Fruit fly (Drosophila melanogaster): ENCODE measurements around the gene CG33229.

CG33229 gene

dm6 chr3L:223019-223902 lies at the start of gene CG33229, which contains the start of gene pyx:
Gene CG33229, plus strand, starts transcription at chr3L:223852.
Gene pyx, minus strand, starts transcription at chr3L:223069.
- TF ChIP-seq CG7045 (GFP tag; optimal IDR thresholded peaks at IDR 0.05): peak; percentile 80
- TF ChIP-seq pad (GFP tag; optimal IDR thresholded peaks at IDR 0.05): peak; percentile 64
- peak; percentile 79 for TF ChIP-seq ovo (GFP tag; optimal IDR thresholded peaks at IDR 0.05)
- TF ChIP-seq CG1620 (GFP tag; optimal IDR thresholded peaks at IDR 0.05): peak; percentile 75
- TF ChIP-seq CG7101 (tag; optimal IDR thresholded peaks at IDR 0.05): peak; percentile 74
- TF ChIP-seq CG14711 (tag; optimal IDR thresholded peaks at IDR 0.05): peak; percentile 18
- peak; percentile 52 for TF ChIP-seq Mnt (GFP tag; optimal IDR thresholded peaks at IDR 0.05)
- peak; percentile 73 for TF ChIP-seq Crg-1 (GFP tag; optimal IDR thresholded peaks at IDR 0.05)
- TF ChIP-seq CG5204 (GFP tag; optimal IDR thresholded peaks at IDR 0.05): no peak
- TF ChIP-seq kay (GFP tag; ENCODE audit: borderline replicate concordance): no peak
- TF ChIP-seq Clk (GFP tag; optimal IDR thresholded peaks at IDR 0.05): peak; percentile 40
- TF ChIP-seq toe (GFP tag; optimal IDR thresholded peaks at IDR 0.05): peak; percentile 91
- peak; percentile 79 for TF ChIP-seq CG11617 (GFP tag; optimal IDR thresholded peaks at IDR 0.05)
- TF ChIP-seq cnc (optimal IDR thresholded peaks at IDR 0.05): no peak
- peak; percentile 58 for TF ChIP-seq tj (GFP tag; optimal IDR thresholded peaks at IDR 0.05)
- TF ChIP-seq bab1 (GFP tag; optimal IDR thresholded peaks at IDR 0.05): peak; percentile 72
- TF ChIP-seq cic (GFP tag; optimal IDR thresholded peaks at IDR 0.05): no peak
- peak; percentile 86 for TF ChIP-seq CG12768 (GFP tag; optimal IDR thresholded peaks at IDR 0.05)
- peak; percentile 63 for TF ChIP-seq CG33017 (tag; optimal IDR thresholded peaks at IDR 0.05)
- TF ChIP-seq Hr96 (GFP tag; optimal IDR thresholded peaks at IDR 0.05): peak; percentile 84

dm6 chr3L:174501-174900 lies 49.2 kb upstream of the CG33229 start:
- no peak for TF ChIP-seq tj (GFP tag; optimal IDR thresholded peaks at IDR 0.05)
- no peak for TF ChIP-seq ovo (GFP tag; optimal IDR thresholded peaks at IDR 0.05)
- TF ChIP-seq CG7101 (tag; optimal IDR thresholded peaks at IDR 0.05): no peak
- no peak for TF ChIP-seq Mnt (GFP tag; optimal IDR thresholded peaks at IDR 0.05)
- TF ChIP-seq bab1 (GFP tag; optimal IDR thresholded peaks at IDR 0.05): peak; percentile 48

dm6 chr3L:175949-176348 lies 47.7 kb upstream of the CG33229 start, which contains the start of gene CG7049:
Gene CG7049, minus strand, starts transcription at chr3L:176228.
- TF ChIP-seq bab1 (GFP tag; optimal IDR thresholded peaks at IDR 0.05): peak; percentile 50
- TF ChIP-seq cnc (optimal IDR thresholded peaks at IDR 0.05): no peak
- no peak for TF ChIP-seq cic (GFP tag; optimal IDR thresholded peaks at IDR 0.05)
- TF ChIP-seq Hr96 (GFP tag; optimal IDR thresholded peaks at IDR 0.05): no peak
- no peak for TF ChIP-seq CG7045 (GFP tag; optimal IDR thresholded peaks at IDR 0.05)
- TF ChIP-seq CG14711 (tag; optimal IDR thresholded peaks at IDR 0.05): peak; percentile 7
- peak; percentile 40 for TF ChIP-seq CG33017 (tag; optimal IDR thresholded peaks at IDR 0.05)
- TF ChIP-seq CG11617 (GFP tag; optimal IDR thresholded peaks at IDR 0.05): no peak

- TF ChIP-seq Hr96 (GFP tag; optimal IDR thresholded peaks at IDR 0.05) (no peak), CG7045 (GFP tag; optimal IDR thresholded peaks at IDR 0.05) (no peak), toe (GFP tag; optimal IDR thresholded peaks at IDR 0.05) (no peak), Mnt (GFP tag; optimal IDR thresholded peaks at IDR 0.05) (no peak), bab1 (GFP tag; optimal IDR thresholded peaks at IDR 0.05) (no peak), CG7101 (tag; optimal IDR thresholded peaks at IDR 0.05) (no peak), tj (GFP tag; optimal IDR thresholded peaks at IDR 0.05) (no peak), CG11617 (GFP tag; optimal IDR thresholded peaks at IDR 0.05) (no peak), Crg-1 (GFP tag; optimal IDR thresholded peaks at IDR 0.05) (no peak), CG5204 (GFP tag; optimal IDR thresholded peaks at IDR 0.05) (no peak), CG14711 (tag; optimal IDR thresholded peaks at IDR 0.05) (no peak), cnc (optimal IDR thresholded peaks at IDR 0.05) (no peak), cic (GFP tag; optimal IDR thresholded peaks at IDR 0.05) (no peak), Clk (GFP tag; optimal IDR thresholded peaks at IDR 0.05) (no peak), kay (GFP tag; ENCODE audit: borderline replicate concordance) (no peak), ovo (GFP tag; optimal IDR thresholded peaks at IDR 0.05) (no peak), CG12768 (GFP tag; optimal IDR thresholded peaks at IDR 0.05) (no peak), pad (GFP tag; optimal IDR thresholded peaks at IDR 0.05) (no peak)
Measured at dm6 chr3L:177938-178337, 45.7 kb upstream of the CG33229 start.

- TF ChIP-seq ovo (GFP tag; optimal IDR thresholded peaks at IDR 0.05) (no peak), CG12768 (GFP tag; optimal IDR thresholded peaks at IDR 0.05) (no peak), Mnt (GFP tag; optimal IDR thresholded peaks at IDR 0.05) (no peak), CG11617 (GFP tag; optimal IDR thresholded peaks at IDR 0.05) (no peak), CG5204 (GFP tag; optimal IDR thresholded peaks at IDR 0.05) (no peak)
Measured at dm6 chr3L:178445-178844, 45.2 kb upstream of the CG33229 start.

- TF ChIP-seq cnc (optimal IDR thresholded peaks at IDR 0.05) (no peak), bab1 (GFP tag; optimal IDR thresholded peaks at IDR 0.05) (no peak), Hr96 (GFP tag; optimal IDR thresholded peaks at IDR 0.05) (no peak), toe (GFP tag; optimal IDR thresholded peaks at IDR 0.05) (no peak), CG1620 (GFP tag; optimal IDR thresholded peaks at IDR 0.05) (no peak)
Measured at dm6 chr3L:178913-179488, 44.7 kb upstream of the CG33229 start, which contains the start of gene Vdup1. Gene Vdup1, minus strand, starts transcription at chr3L:178963.

All from whole organism, adult.